Worm (Caenorhabditis elegans) whole organism, L2 larva: ENCODE data around the gene C08A9.3.

Experiments used
- Y55F3AM.14 ChIP-seq: fragments of 200-800 bp; sonication (Bioruptor generic); optimal IDR thresholded peaks from 2 replicates; lab custom pipeline; 2018; ENCODE audit warnings: mild to moderate bottlenecking, missing genetic modification characterization, missing compliant biosample characterization
- alr-1 ChIP-seq: fragments of 150-350 bp; optimal IDR thresholded peaks from 2 replicates; lab custom pipeline; 2014; ENCODE audit warnings: missing biosample characterization, missing genetic modification characterization
- ama-1 ChIP-seq: fragments of 150-350 bp; optimal IDR thresholded peaks from 2 replicates; lab custom pipeline; 2018; ENCODE audit warnings: inconsistent platforms
- lsy-2 ChIP-seq, 2 experiments: fragments of 150-350 bp in 1 of 2; sonication (generic microtip) in 1 of 2; optimal IDR thresholded peaks; 2 replicates each; lab custom pipeline; 2014 to 2017; ENCODE audit warnings: missing biosample characterization in 2 of 2, missing genetic modification characterization in 2 of 2
- mbf-1 ChIP-seq: sonication (generic microtip); optimal IDR thresholded peaks from 2 replicates; lab custom pipeline; 2017; ENCODE audit warnings: missing biosample characterization, missing genetic modification characterization
- nhr-12 ChIP-seq: fragments of 150-350 bp; optimal IDR thresholded peaks from 2 replicates; lab custom pipeline; 2014; ENCODE audit warnings: missing biosample characterization, missing genetic modification characterization
- nhr-23 ChIP-seq: fragments of 150-350 bp; optimal IDR thresholded peaks from 2 replicates; lab custom pipeline; 2014; ENCODE audit warnings: missing biosample characterization, missing genetic modification reagents, missing genetic modification characterization
- nhr-237 ChIP-seq: fragments of 150-350 bp; optimal IDR thresholded peaks from 2 replicates; lab custom pipeline; 2014; ENCODE audit warnings: missing biosample characterization, missing genetic modification characterization
- nhr-25 ChIP-seq: fragments of 150-350 bp; sonication (generic microtip); optimal IDR thresholded peaks from 3 replicates; lab custom pipeline; 2014; ENCODE audit warnings: missing biosample characterization, missing genetic modification characterization
- nhr-77 ChIP-seq: fragments of 150-350 bp; optimal IDR thresholded peaks from 2 replicates; lab custom pipeline; 2014; ENCODE audit warnings: missing biosample characterization, missing genetic modification characterization
- snpc-4 ChIP-seq: fragments of 150-350 bp; optimal IDR thresholded peaks from 2 replicates; lab custom pipeline; 2014; ENCODE audit warnings: missing biosample characterization, missing genetic modification characterization
- unc-39 ChIP-seq: fragments of 150-350 bp; optimal IDR thresholded peaks from 2 replicates; lab custom pipeline; 2014; ENCODE audit warnings: missing biosample characterization, missing genetic modification characterization
- unc-62 ChIP-seq: fragments of 150-350 bp; optimal IDR thresholded peaks from 2 replicates; lab custom pipeline; 2014; ENCODE audit warnings: missing biosample characterization, missing genetic modification reagents, missing genetic modification characterization

- TF ChIP-seq alr-1 (tag; lab: Kevin White, UChicago), result no peak
- no peak for TF ChIP-seq unc-62 (GFP tag; lab: Kevin White, UChicago)
- no peak for TF ChIP-seq snpc-4 (tag; lab: Kevin White, UChicago)
- no peak for TF ChIP-seq nhr-23
- TF ChIP-seq lsy-2 (tag; optimal IDR thresholded peaks at IDR 0.05; lab: Kevin White, UChicago), result no peak
- no peak for TF ChIP-seq nhr-25
- TF ChIP-seq nhr-12 (tag; lab: Kevin White, UChicago), result no peak
- TF ChIP-seq nhr-237 (tag; lab: Kevin White, UChicago), result no peak
- TF ChIP-seq Y55F3AM.14 (GFP tag; lab: Kevin White, UChicago), result no peak
- peak; percentile 6 for TF ChIP-seq ama-1
- no peak for TF ChIP-seq nhr-77 (tag; lab: Kevin White, UChicago)
- TF ChIP-seq mbf-1 (tag; lab: Kevin White, UChicago), result no peak
- no peak for TF ChIP-seq unc-39 (tag; lab: Kevin White, UChicago)
These were observed 30.9 kb downstream of the C08A9.3 start for ce11 chrX:17062165-17062564.
